Worm (Caenorhabditis elegans) whole organism, midembryonic: ENCODE data around the gene vps-33.2.
"Not testable (repeated sequence)": the region's sequence is repeated elsewhere in the genome, so short reads cannot be mapped to it uniquely, and the experiment has no call there.

Experiments
- T22C8.4 ChIP-seq: fragments of 200-800 bp; sonication (Bioruptor generic); IDR thresholded peaks from 2 replicates; pipeline ENCODE4 v1.3.6; 2022; ENCODE audit warnings: missing genetic modification characterization, missing compliant biosample characterization
- cog-1 ChIP-seq: sonication (generic microtip); optimal IDR thresholded peaks from 2 replicates; lab custom pipeline; 2016; ENCODE audit warnings: missing genetic modification characterization, missing compliant biosample characterization
- flt-1 ChIP-seq: fragments of 200-800 bp; sonication (Bioruptor generic); IDR thresholded peaks from 2 replicates; pipeline ENCODE4 v1.3.6; 2022; ENCODE audit warnings: missing genetic modification characterization, missing compliant biosample characterization
- klf-2 ChIP-seq: fragments of 200-800 bp; sonication (Bioruptor generic); conservative IDR thresholded peaks from 2 replicates; pipeline ENCODE4 v1.3.6; 2022; ENCODE audit warnings: missing genetic modification reagents, missing genetic modification characterization, missing compliant biosample characterization
- med-1 ChIP-seq: sonication (generic microtip); optimal IDR thresholded peaks from 2 replicates; lab custom pipeline; 2017; ENCODE audit warnings: missing genetic modification characterization, mild to moderate bottlenecking, missing compliant biosample characterization, antibody characterized with exemption, missing genetic modification reagents; ENCODE audit not compliant: insufficient read depth
- ref-1 ChIP-seq: fragments of 200-800 bp; sonication (Bioruptor generic); conservative IDR thresholded peaks from 2 replicates; pipeline ENCODE4 v1.3.6; 2022; ENCODE audit warnings: missing genetic modification reagents, missing genetic modification characterization, missing compliant biosample characterization
- tab-1 ChIP-seq: fragments of 200-800 bp; sonication (Bioruptor generic); IDR thresholded peaks from 2 replicates; pipeline ENCODE4 v1.3.6; 2022; ENCODE audit warnings: missing genetic modification characterization, missing compliant biosample characterization
- ztf-23 ChIP-seq: fragments of 200-800 bp; sonication (Bioruptor generic); IDR thresholded peaks from 2 replicates; pipeline ENCODE4 v1.3.6; 2022; ENCODE audit warnings: missing genetic modification reagents, missing genetic modification characterization, missing compliant biosample characterization
- ztf-29 ChIP-seq: fragments of 200-800 bp; sonication (Bioruptor generic); IDR thresholded peaks from 2 replicates; pipeline ENCODE4 v1.3.6; 2022; ENCODE audit warnings: missing genetic modification reagents, missing genetic modification characterization, missing compliant biosample characterization

Gene vps-33.2

DNA sequence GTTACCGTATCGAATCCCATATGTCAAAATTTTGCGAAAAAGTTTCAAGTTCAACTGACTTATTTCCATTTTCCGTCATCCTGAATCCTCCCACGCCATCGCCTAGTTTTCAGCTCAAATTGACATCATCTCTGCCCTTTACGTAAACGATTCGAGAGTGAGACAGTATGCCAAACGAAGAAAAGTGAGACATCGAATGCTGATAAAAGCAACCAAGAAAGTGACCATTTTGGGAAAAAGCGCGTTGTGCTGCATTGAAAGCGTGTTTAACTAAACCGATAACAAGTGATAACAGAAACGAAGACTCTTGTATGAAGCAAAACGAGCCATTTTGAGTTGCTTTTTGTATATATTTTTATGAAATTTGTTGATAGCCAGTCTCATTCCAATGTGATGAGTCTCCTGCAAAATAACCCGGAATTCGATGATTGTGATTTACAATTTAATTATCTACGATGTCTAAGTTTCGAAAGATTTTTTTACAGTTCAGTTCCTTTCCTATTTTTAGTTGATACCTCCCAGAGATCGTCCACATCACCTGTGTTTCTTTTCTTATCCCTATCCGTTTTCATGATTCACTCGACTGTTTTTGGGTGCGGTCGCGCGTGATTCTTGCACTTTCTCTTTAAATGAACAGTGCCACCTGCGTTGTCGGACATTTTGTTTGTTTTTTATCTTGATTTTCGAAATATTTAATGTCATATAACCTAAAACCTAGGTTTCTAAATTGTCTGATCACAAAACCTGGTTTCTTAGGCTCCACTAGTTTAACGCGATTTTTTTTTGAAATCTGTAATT lies 14.4 kb downstream of the vps-33.2 start:
- TF ChIP-seq med-1 (GFP tag; lab: Kevin White, UChicago) (no peak), ref-1 (GFP tag; lab: Robert Waterston, UW) (no peak), tab-1 (GFP tag; lab: Robert Waterston, UW) (no peak), T22C8.4 (no peak), ztf-29 (GFP tag; lab: Robert Waterston, UW) (no peak), klf-2 (GFP tag; lab: Robert Waterston, UW) (no peak), ztf-23 (GFP tag; lab: Robert Waterston, UW) (no peak), flt-1 (GFP tag; lab: Robert Waterston, UW) (no peak), cog-1 (tag; lab: Kevin White, UChicago) (no peak)

DNA sequence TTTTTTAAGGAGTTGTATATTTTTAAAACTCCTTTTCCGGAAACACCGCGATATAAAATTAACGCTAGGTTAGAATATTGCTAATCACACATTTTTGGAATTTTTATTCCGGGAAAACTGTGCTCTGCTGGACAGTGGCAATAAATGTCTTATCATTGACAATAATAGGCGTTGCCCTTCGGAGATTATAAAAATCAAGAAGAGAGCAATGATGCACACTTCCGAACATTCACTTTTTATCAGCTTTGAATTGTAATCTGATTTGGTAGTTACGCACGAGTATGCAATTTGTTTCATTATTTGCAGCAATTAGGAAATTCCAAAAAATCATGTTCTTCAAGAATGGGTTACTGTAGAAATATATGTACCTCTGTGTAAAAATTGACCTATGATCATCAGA lies 15.1 kb downstream of the vps-33.2 start:
- no peak for TF ChIP-seq flt-1 (GFP tag; lab: Robert Waterston, UW)
- TF ChIP-seq tab-1 (GFP tag; lab: Robert Waterston, UW): no peak

DNA sequence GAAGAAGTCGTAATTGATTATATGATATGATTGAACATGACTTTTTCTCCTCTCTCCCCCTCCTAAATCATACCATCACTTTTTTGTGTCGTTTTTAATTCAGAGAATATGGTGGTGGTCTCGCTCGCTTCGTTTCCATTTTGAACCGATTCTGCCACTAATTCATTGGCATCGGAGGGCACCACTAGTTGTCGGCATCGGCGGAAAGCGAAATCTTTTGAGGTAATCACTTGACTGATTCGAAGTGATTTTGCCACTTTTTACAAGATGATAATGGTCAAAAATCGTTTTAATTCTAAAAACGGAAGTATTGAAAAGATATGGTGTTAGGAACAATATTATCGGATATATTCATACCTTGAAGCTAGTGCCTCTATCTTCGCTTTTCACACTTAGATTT lies 15.8 kb downstream of the vps-33.2 start, which contains the start of gene klf-3:
Gene klf-3, plus strand, starts transcription at position 109 of the 400 bp plus-strand sequence.
- TF ChIP-seq klf-2 (GFP tag; lab: Robert Waterston, UW) (no peak), T22C8.4 (no peak), med-1 (GFP tag; lab: Kevin White, UChicago) (no peak), ref-1 (GFP tag; lab: Robert Waterston, UW) (no peak), tab-1 (GFP tag; lab: Robert Waterston, UW) (no peak), ztf-23 (GFP tag; lab: Robert Waterston, UW) (no peak), cog-1 (tag; lab: Kevin White, UChicago) (no peak), flt-1 (GFP tag; lab: Robert Waterston, UW) (no peak), ztf-29 (GFP tag; lab: Robert Waterston, UW) (no peak)

DNA sequence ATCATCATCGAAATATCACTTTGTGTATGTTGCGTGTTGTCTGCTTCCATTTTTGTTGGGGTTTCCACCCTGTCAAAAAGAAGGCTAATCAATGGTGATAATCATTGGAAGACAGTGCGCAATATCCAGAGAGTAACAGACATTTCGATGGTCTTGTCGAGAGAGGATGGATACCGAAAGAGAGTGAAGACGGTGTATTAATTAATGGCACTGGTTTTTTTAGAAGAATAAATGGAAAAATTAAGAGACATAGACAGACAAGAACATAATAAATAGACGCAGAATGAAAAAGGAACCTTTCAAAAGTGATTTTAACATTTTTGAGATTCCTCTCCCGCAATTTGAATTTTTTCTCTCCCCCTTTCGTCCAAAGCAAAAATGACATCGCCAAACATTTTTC lies 18.0 kb downstream of the vps-33.2 start:
- no peak for TF ChIP-seq tab-1 (GFP tag; lab: Robert Waterston, UW)

DNA sequence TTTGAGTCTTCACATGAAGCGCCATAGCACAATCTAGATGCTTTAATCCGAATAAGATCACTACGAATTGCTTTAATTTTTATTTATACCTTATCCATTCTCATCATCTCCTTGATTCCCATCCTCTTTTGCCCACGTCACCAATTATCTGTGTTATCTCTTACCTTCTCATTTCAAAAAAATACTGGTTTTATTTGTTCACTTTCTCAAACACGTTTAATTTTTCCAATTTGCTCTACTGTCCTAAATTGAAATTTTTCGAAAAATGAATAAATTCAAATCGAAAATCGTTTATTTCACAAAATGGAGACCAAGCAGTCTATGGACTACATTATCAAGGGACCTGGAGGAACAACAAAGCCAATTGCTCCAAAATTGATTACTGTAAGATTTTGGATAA lies 20.9 kb downstream of the vps-33.2 start, which contains the start of gene F54H5.3:
Gene F54H5.3, plus strand, starts transcription at position 301 of the 400 bp plus-strand sequence.
- no peak for TF ChIP-seq cog-1 (tag; lab: Kevin White, UChicago)
- TF ChIP-seq ztf-23 (GFP tag; lab: Robert Waterston, UW): no peak
- TF ChIP-seq flt-1 (GFP tag; lab: Robert Waterston, UW): no peak
- no peak for TF ChIP-seq T22C8.4
- TF ChIP-seq ref-1 (GFP tag; lab: Robert Waterston, UW): no peak
- no peak for TF ChIP-seq med-1 (GFP tag; lab: Kevin White, UChicago)
- no peak for TF ChIP-seq klf-2 (GFP tag; lab: Robert Waterston, UW)
- no peak for TF ChIP-seq ztf-29 (GFP tag; lab: Robert Waterston, UW)
- TF ChIP-seq tab-1 (GFP tag; lab: Robert Waterston, UW): no peak

DNA sequence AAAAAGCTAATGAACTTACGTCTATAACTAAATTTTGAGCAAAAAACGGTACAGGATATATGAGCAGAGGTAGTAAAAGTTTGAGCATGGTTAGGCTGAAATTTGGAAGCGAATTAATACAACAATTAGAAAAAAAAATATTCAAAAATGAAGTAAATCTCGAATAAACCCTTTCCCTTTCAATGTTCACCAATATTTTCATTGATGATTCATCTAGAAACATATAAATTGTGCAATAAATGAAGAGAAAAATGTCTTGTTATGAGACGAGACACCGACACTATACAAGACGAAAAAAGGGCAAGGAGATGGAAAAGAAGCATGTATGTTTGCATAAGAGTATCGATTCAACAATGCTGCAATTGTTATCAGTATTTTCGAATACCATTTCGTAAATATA lies 24.3 kb downstream of the vps-33.2 start, which contains the start of gene F54H5.14:
Gene F54H5.14, minus strand, starts transcription at position 101 of the 400 bp plus-strand sequence.
- TF ChIP-seq cog-1 (tag; lab: Kevin White, UChicago) (no peak), tab-1 (GFP tag; lab: Robert Waterston, UW) (no peak), med-1 (GFP tag; lab: Kevin White, UChicago) (no peak), T22C8.4 (no peak), flt-1 (GFP tag; lab: Robert Waterston, UW) (no peak), ref-1 (GFP tag; lab: Robert Waterston, UW) (no peak), ztf-29 (GFP tag; lab: Robert Waterston, UW) (no peak), ztf-23 (GFP tag; lab: Robert Waterston, UW) (no peak), klf-2 (GFP tag; lab: Robert Waterston, UW) (no peak)

DNA sequence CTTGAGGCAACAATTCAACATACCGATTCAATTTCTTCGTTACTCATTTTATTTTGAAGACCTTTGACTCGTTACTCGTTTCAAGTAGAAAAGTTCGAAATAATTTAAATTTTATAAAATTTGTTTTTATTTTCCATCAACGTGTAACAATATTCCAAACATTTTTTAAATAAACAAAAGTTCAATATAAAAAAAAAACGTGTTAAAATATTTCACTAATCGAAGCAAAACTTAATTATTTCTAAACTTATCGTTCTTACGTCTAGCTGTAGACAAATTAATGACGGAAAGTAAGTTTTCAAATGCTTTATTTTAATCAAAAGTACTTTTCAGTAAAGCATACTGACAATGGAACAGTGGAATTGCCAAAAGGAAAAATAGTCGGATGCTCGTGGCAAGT lies 26.2 kb downstream of the vps-33.2 start, which contains the start of the genes F54H5.5 and F54H5.2:
Gene F54H5.5, minus strand, starts transcription at position 101 of the 400 bp plus-strand sequence.
Gene F54H5.2, plus strand, starts transcription at position 303 of the 400 bp plus-strand sequence.
- not testable (repeated sequence) for TF ChIP-seq ztf-29, tab-1, ztf-23 (GFP tag; lab: Robert Waterston, UW)

DNA sequence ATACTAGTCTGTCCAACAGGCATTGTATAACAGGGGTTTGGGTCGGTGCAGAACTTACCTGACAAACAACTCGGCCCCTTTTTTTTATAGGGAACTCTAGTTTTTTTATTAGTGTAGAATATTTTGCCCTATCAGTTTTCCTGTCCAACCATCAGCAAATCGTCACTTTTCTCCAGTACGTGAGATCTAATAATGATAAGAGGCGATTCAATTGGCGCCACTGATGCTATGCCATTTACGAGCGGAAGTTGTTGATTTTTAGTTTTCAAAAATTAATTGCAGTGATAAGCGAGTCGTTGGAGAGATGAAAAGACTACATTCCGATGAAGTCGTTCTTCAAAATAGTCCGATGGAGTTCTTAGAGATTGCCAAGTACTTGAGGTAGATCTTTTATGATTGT lies 27.4 kb downstream of the vps-33.2 start:
- no peak for TF ChIP-seq med-1 (GFP tag; lab: Kevin White, UChicago)
- no peak for TF ChIP-seq cog-1 (tag; lab: Kevin White, UChicago)

DNA sequence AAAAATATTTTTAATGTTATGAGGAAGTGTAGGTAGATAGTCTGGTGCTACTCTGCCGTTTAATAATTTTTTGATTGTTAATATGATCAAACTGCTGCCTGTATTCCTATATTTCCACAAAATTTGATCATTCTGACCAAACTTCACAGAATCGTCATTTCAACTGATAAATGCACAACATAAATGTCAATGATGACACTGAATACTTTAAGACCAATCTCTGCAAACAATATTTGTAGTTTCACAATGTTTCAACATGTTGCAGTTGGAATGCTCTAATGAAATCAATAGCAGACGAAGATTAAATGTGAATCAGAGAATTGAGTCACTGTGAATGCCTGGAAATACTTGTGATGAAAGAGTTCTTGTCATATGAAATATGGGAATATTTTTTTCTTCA lies 28.8 kb downstream of the vps-33.2 start:
- TF ChIP-seq med-1 (GFP tag; lab: Kevin White, UChicago): no peak
- no peak for TF ChIP-seq T22C8.4
- no peak for TF ChIP-seq cog-1 (tag; lab: Kevin White, UChicago)
- no peak for TF ChIP-seq tab-1 (GFP tag; lab: Robert Waterston, UW)

DNA sequence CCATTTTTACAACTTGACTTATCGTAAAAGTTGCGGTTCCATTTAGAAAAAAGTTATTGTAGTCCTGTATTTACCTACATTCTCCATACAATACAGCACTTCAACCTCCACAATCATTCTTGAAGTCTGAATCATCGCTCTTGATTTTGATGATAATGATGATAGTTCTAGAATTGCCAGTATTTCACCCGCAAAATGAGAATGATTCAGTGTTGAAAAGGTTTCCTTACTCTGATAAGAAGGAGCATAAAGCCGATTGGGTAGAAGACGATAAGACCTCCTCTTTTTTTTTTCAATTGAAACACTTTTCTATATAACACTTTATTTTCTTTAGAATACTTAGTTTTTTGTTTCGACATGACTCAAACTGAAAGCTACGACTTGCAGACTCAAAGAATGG lies 29.8 kb downstream of the vps-33.2 start, which contains the start of gene T19D12.4:
Gene T19D12.4, plus strand, starts transcription at position 295 of the 400 bp plus-strand sequence.
- no peak for TF ChIP-seq ztf-23 (GFP tag; lab: Robert Waterston, UW)
- no peak for TF ChIP-seq flt-1 (GFP tag; lab: Robert Waterston, UW)
- no peak for TF ChIP-seq tab-1 (GFP tag; lab: Robert Waterston, UW)
- TF ChIP-seq med-1 (GFP tag; lab: Kevin White, UChicago): no peak
